Worm (Caenorhabditis elegans) whole organism, L3 larva: ENCODE results near the gene lin-54.
A peak's percentile ranks its signal among the peaks of the same experiment; 100 is the strongest.

Experiments used
- egl-5 ChIP-seq: fragments of 150-350 bp; optimal IDR thresholded peaks from 2 replicates; lab custom pipeline; 2017; ENCODE audit warnings: missing biosample characterization, missing genetic modification reagents, missing genetic modification characterization, inconsistent platforms
- fkh-2 ChIP-seq: fragments of 150-350 bp; optimal IDR thresholded peaks from 2 replicates; lab custom pipeline; 2014; ENCODE audit warnings: missing biosample characterization, missing genetic modification reagents, missing genetic modification characterization
- jun-1 ChIP-seq: fragments of 150-350 bp; optimal IDR thresholded peaks from 2 replicates; lab custom pipeline; 2014; ENCODE audit warnings: missing biosample characterization, missing genetic modification reagents, missing genetic modification characterization
- nhr-11 ChIP-seq: fragments of 150-350 bp; optimal IDR thresholded peaks from 2 replicates; lab custom pipeline; 2014; ENCODE audit warnings: missing biosample characterization, missing genetic modification characterization
- nhr-28 ChIP-seq: fragments of 150-350 bp; optimal IDR thresholded peaks from 2 replicates; lab custom pipeline; 2014; ENCODE audit warnings: missing biosample characterization, missing genetic modification characterization
- nhr-77 ChIP-seq: fragments of 150-350 bp; optimal IDR thresholded peaks from 2 replicates; lab custom pipeline; 2014; ENCODE audit warnings: missing biosample characterization, missing genetic modification characterization
- pha-4 ChIP-seq: fragments of 150-350 bp; optimal IDR thresholded peaks from 2 replicates; lab custom pipeline; 2014; ENCODE audit warnings: missing biosample characterization, missing genetic modification reagents, missing genetic modification characterization
- sea-2 ChIP-seq: fragments of 150-350 bp; sonication (generic microtip); optimal IDR thresholded peaks from 4 replicates; lab custom pipeline; 2014; ENCODE audit warnings: missing biosample characterization, missing genetic modification reagents, missing genetic modification characterization
- skn-1 ChIP-seq: fragments of 150-350 bp; optimal IDR thresholded peaks from 2 replicates; lab custom pipeline; 2014; ENCODE audit warnings: missing biosample characterization, missing genetic modification characterization
- snpc-4 ChIP-seq: fragments of 150-350 bp; optimal IDR thresholded peaks from 2 replicates; lab custom pipeline; 2014; ENCODE audit warnings: missing biosample characterization, missing genetic modification characterization

ce11 chrIV:13240078-13240841, 584 bp upstream of the lin-54 start, which contains the start of gene rpl-12:
- TF ChIP-seq pha-4 (tag; lab: Kevin White, UChicago) (peak; percentile 100), skn-1 (tag; lab: Kevin White, UChicago) (peak; percentile 96), nhr-28 (tag; lab: Kevin White, UChicago) (peak; percentile 79), nhr-77 (peak; percentile 87), jun-1 (tag; lab: Kevin White, UChicago) (peak; percentile 98), snpc-4 (peak; percentile 95), nhr-11 (tag; lab: Kevin White, UChicago) (peak; percentile 95), fkh-2 (tag; lab: Kevin White, UChicago) (peak; percentile 69), sea-2 (no peak), egl-5 (tag; lab: Kevin White, UChicago) (peak; percentile 99)
